Fruit fly (Drosophila melanogaster): Measurements from ENCODE around the gene CG8329.
A peak's percentile ranks its signal among the peaks of the same experiment; 100 is the strongest.

CG8329 gene

dm6 chr3L:9615443-9616141, 22.3 kb upstream of the CG8329 start:
- no peak for TF ChIP-seq ovo (GFP tag; optimal IDR thresholded peaks at IDR 0.05)
- peak; percentile 48 for TF ChIP-seq tj (GFP tag; optimal IDR thresholded peaks at IDR 0.05)
- TF ChIP-seq cic (GFP tag; optimal IDR thresholded peaks at IDR 0.05) = peak; percentile 11
- TF ChIP-seq Crg-1 (GFP tag; optimal IDR thresholded peaks at IDR 0.05) = no peak
- no peak for TF ChIP-seq CG33017 (tag; optimal IDR thresholded peaks at IDR 0.05)

DNA sequence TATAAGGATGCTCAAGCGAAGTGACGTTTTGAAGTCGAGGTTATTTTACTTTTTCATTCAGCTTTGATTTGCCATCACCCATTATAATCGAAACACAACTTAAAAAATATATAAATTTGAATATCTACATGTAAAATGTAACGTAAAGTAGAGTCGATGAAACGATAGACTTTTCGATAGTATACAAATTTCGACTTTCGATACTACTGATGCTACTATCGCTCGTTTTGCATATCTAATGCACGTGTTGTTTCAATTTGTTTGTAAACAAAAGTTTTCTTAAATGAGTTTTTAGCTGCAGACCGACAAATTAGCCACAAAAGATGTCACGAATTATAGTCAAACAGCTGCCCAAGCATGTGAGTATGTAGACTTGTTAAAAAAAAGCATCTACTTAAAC, 13.9 kb upstream of the CG8329 start, which contains the start of gene CG3335:
CG3335 (plus strand) TSS at position 224 of the 400 bp plus-strand sequence.
- TF ChIP-seq Mnt (GFP tag; optimal IDR thresholded peaks at IDR 0.05) (peak; percentile 95), CG7101 (tag; optimal IDR thresholded peaks at IDR 0.05) (no peak)

DNA sequence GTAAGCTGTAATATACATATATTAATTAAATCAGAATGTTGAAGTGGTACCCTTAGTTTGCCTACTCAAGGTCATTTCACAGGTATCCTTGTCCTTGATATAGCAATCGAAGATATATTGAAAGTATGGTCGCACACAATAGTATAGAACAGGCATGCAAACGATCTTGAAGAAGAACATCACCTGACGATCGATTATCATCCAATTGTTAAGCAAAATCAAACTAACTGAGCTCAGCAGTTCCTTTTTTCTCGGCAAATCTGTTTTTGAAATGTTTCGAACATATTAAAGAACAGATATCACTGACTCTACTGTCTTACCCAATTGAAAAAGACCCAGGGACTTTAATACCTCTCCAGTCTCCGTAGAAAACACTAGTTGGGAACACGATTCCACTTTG, 9.5 kb upstream of the CG8329 start, which contains the start of gene Cyp40:
Cyp40 (plus strand) TSS at position 301 of the 400 bp plus-strand sequence.
- TF ChIP-seq CG7045 (GFP tag; optimal IDR thresholded peaks at IDR 0.05) (no peak), cnc (optimal IDR thresholded peaks at IDR 0.05) (no peak), CG7101 (tag; optimal IDR thresholded peaks at IDR 0.05) (no peak), CG12768 (GFP tag; optimal IDR thresholded peaks at IDR 0.05) (no peak), Clk (GFP tag; optimal IDR thresholded peaks at IDR 0.05) (no peak), toe (GFP tag; optimal IDR thresholded peaks at IDR 0.05) (no peak), CG33017 (tag; optimal IDR thresholded peaks at IDR 0.05) (no peak), cic (GFP tag; optimal IDR thresholded peaks at IDR 0.05) (no peak), ovo (GFP tag; optimal IDR thresholded peaks at IDR 0.05) (no peak), CG14711 (tag; optimal IDR thresholded peaks at IDR 0.05) (no peak), Crg-1 (GFP tag; optimal IDR thresholded peaks at IDR 0.05) (no peak), pad (GFP tag; optimal IDR thresholded peaks at IDR 0.05) (no peak), Mnt (GFP tag; optimal IDR thresholded peaks at IDR 0.05) (no peak), CG1620 (GFP tag; optimal IDR thresholded peaks at IDR 0.05) (no peak), tj (GFP tag; optimal IDR thresholded peaks at IDR 0.05) (no peak), bab1 (GFP tag; optimal IDR thresholded peaks at IDR 0.05) (no peak), kay (GFP tag; ENCODE audit: borderline replicate concordance) (no peak), CG5204 (GFP tag; optimal IDR thresholded peaks at IDR 0.05) (no peak), Hr96 (GFP tag; optimal IDR thresholded peaks at IDR 0.05) (no peak), CG11617 (GFP tag; optimal IDR thresholded peaks at IDR 0.05) (no peak)

dm6 chr3L:9629093-9629492, 8.8 kb upstream of the CG8329 start, which contains the start of gene Or67b:
Gene Or67b (minus strand): TSS chr3L:9629193.
- TF ChIP-seq cnc (optimal IDR thresholded peaks at IDR 0.05) (no peak), ovo (GFP tag; optimal IDR thresholded peaks at IDR 0.05) (no peak), CG7101 (tag; optimal IDR thresholded peaks at IDR 0.05) (no peak), CG7045 (GFP tag; optimal IDR thresholded peaks at IDR 0.05) (no peak), CG5204 (GFP tag; optimal IDR thresholded peaks at IDR 0.05) (no peak)

DNA sequence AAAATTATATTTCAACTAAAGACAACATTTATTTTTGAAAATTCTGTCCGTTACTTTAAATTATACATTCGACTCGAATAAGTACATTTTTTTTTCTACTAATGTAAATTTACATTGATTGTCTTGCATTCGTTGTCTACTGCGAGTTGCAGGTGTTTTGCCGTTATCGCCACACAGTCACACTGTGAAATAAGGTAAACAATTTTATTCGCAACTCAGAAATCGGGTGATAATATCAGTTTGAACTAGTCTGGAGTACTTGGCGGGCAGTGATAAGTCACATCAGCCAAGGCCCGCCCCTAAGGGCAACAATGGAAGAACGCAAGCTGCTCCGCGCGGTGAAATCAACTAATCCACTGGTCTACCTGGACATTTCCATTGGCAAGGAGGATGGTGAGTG, 8.0 kb upstream of the CG8329 start:
- TF ChIP-seq Hr96 (GFP tag; optimal IDR thresholded peaks at IDR 0.05) (no peak), bab1 (GFP tag; optimal IDR thresholded peaks at IDR 0.05) (peak; percentile 42)

DNA sequence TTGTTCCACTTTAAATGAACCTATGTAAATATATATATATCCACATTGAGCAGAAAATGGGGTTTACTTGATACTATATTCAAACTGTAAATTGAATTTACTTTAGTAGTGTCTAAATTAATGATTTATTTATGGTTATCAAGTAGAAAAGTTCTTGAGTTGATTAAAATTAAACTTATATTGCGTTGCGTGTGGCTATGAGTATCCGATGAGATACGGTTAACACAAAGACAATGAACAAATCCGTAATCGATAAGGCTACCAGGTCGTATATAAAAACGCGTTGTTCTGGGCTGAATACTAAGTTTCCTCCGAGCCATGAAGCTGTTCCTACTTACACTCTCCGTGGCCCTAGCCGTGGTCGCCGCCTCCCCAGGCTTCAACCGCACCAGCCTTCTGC, 1.1 kb downstream of the CG8329 start, which contains the start of gene CG18179:
CG18179 (plus strand) TSS at position 301 of the 400 bp plus-strand sequence.
- TF ChIP-seq CG7045 (GFP tag; optimal IDR thresholded peaks at IDR 0.05) (no peak), CG5204 (GFP tag; optimal IDR thresholded peaks at IDR 0.05) (no peak), toe (GFP tag; optimal IDR thresholded peaks at IDR 0.05) (no peak)

dm6 chr3L:9640713-9641112, 2.8 kb downstream of the CG8329 start, which contains the start of gene CG18180:
Gene CG18180 (plus strand): TSS chr3L:9641013.
- no peak for TF ChIP-seq ovo (GFP tag; optimal IDR thresholded peaks at IDR 0.05)
- no peak for TF ChIP-seq CG5204 (GFP tag; optimal IDR thresholded peaks at IDR 0.05)
- TF ChIP-seq Mnt (GFP tag; optimal IDR thresholded peaks at IDR 0.05) = no peak
- TF ChIP-seq Crg-1 (GFP tag; optimal IDR thresholded peaks at IDR 0.05) = no peak
- no peak for TF ChIP-seq CG1620 (GFP tag; optimal IDR thresholded peaks at IDR 0.05)
- peak; percentile 87 for TF ChIP-seq cic (GFP tag; optimal IDR thresholded peaks at IDR 0.05)
- TF ChIP-seq kay (GFP tag; ENCODE audit: borderline replicate concordance) = no peak
- no peak for TF ChIP-seq CG11617 (GFP tag; optimal IDR thresholded peaks at IDR 0.05)

- TF ChIP-seq tj (GFP tag; optimal IDR thresholded peaks at IDR 0.05) (no peak), CG7045 (GFP tag; optimal IDR thresholded peaks at IDR 0.05) (no peak), CG11617 (GFP tag; optimal IDR thresholded peaks at IDR 0.05) (no peak), cic (GFP tag; optimal IDR thresholded peaks at IDR 0.05) (no peak), pad (GFP tag; optimal IDR thresholded peaks at IDR 0.05) (no peak), CG7101 (tag; optimal IDR thresholded peaks at IDR 0.05) (no peak), Mnt (GFP tag; optimal IDR thresholded peaks at IDR 0.05) (no peak), kay (GFP tag; ENCODE audit: borderline replicate concordance) (no peak), toe (GFP tag; optimal IDR thresholded peaks at IDR 0.05) (no peak), ovo (GFP tag; optimal IDR thresholded peaks at IDR 0.05) (no peak), CG12768 (GFP tag; optimal IDR thresholded peaks at IDR 0.05) (no peak), Clk (GFP tag; optimal IDR thresholded peaks at IDR 0.05) (no peak), CG33017 (tag; optimal IDR thresholded peaks at IDR 0.05) (no peak), Crg-1 (GFP tag; optimal IDR thresholded peaks at IDR 0.05) (no peak), Hr96 (GFP tag; optimal IDR thresholded peaks at IDR 0.05) (no peak), CG14711 (tag; optimal IDR thresholded peaks at IDR 0.05) (no peak)
Observed at dm6 chr3L:9643762-9644161, 5.8 kb downstream of the CG8329 start, which contains the start of gene CNMaR. Gene CNMaR (plus strand): TSS chr3L:9644109.

All from whole organism, adult.